Fruit fly (Drosophila melanogaster) whole organism, embryonic: ENCODE data around the gene Edg78E.
A peak's percentile ranks its signal among the peaks of the same experiment; 100 is the strongest.

Experiments
- Bteb2 ChIP-seq: fragments of 200-800 bp; sonication (Bioruptor generic); optimal IDR thresholded peaks from 2 replicates; lab custom pipeline; 2016; ENCODE audit warnings: missing biosample characterization, missing genetic modification characterization
- CG10147 ChIP-seq: fragments of 200-800 bp; sonication (Bioruptor generic); optimal IDR thresholded peaks from 2 replicates; lab custom pipeline; 2019; ENCODE audit warnings: missing biosample characterization, mild to moderate bottlenecking, missing genetic modification characterization, moderate library complexity
- CG10543 ChIP-seq: fragments of 200-800 bp; sonication (Bioruptor generic); optimal IDR thresholded peaks from 3 replicates; lab custom pipeline; 2017; ENCODE audit warnings: missing biosample characterization, mild to moderate bottlenecking, missing genetic modification characterization, moderate library complexity
- CG10654 ChIP-seq: fragments of 200-800 bp; sonication (Bioruptor generic); optimal IDR thresholded peaks from 2 replicates; lab custom pipeline; 2016; ENCODE audit warnings: missing biosample characterization, missing genetic modification characterization
- CG11398 ChIP-seq: fragments of 200-800 bp; sonication (Bioruptor generic); optimal IDR thresholded peaks from 2 replicates; lab custom pipeline; 2016; ENCODE audit warnings: missing biosample characterization, missing genetic modification characterization
- CG11560 ChIP-seq: fragments of 200-800 bp; sonication (Bioruptor generic); IDR thresholded peaks from 3 replicates; pipeline ENCODE4 v1.3.6; 2022; ENCODE audit warnings: missing biosample characterization, missing genetic modification characterization
- CG12236 ChIP-seq: fragments of 200-800 bp; sonication (Bioruptor generic); optimal IDR thresholded peaks from 2 replicates; lab custom pipeline; 2016; ENCODE audit warnings: missing biosample characterization, missing genetic modification characterization
- CG13894 ChIP-seq: fragments of 200-800 bp; sonication (Bioruptor generic); optimal IDR thresholded peaks from 3 replicates; lab custom pipeline; 2018; ENCODE audit warnings: missing biosample characterization, mild to moderate bottlenecking, missing genetic modification characterization, moderate library complexity
- CG14014 ChIP-seq: fragments of 200-800 bp; sonication (Bioruptor generic); IDR thresholded peaks from 2 replicates; pipeline ENCODE4 v1.3.6; 2022; ENCODE audit warnings: missing biosample characterization, missing genetic modification characterization
- CG15696 ChIP-seq: fragments of 200-800 bp; sonication (Bioruptor generic); optimal IDR thresholded peaks from 2 replicates; lab custom pipeline; 2019; ENCODE audit warnings: missing biosample characterization, mild to moderate bottlenecking, missing genetic modification characterization, moderate library complexity
- CG16863 ChIP-seq: fragments of 200-800 bp; sonication (Bioruptor generic); optimal IDR thresholded peaks from 3 replicates; lab custom pipeline; 2016; ENCODE audit warnings: missing biosample characterization, missing genetic modification characterization
- CG17328 ChIP-seq: fragments of 200-800 bp; sonication (Bioruptor generic); IDR thresholded peaks from 2 replicates; pipeline ENCODE4 v1.3.6; 2022; ENCODE audit warnings: missing biosample characterization, missing genetic modification characterization
- CG30020 ChIP-seq: fragments of 200-800 bp; optimal IDR thresholded peaks from 2 replicates; lab custom pipeline; 2019; ENCODE audit warnings: missing biosample characterization, mild to moderate bottlenecking, missing genetic modification characterization, moderate library complexity
- CG30431 ChIP-seq: fragments of 200-800 bp; sonication (Bioruptor generic); optimal IDR thresholded peaks from 2 replicates; lab custom pipeline; 2017; ENCODE audit warnings: missing biosample characterization, missing genetic modification characterization
- CG31224 ChIP-seq: fragments of 200-800 bp; sonication (Bioruptor generic); IDR thresholded peaks from 2 replicates; pipeline ENCODE4 v1.3.6; 2022; ENCODE audit warnings: missing biosample characterization, missing genetic modification characterization
- CG33213 ChIP-seq: fragments of 200-800 bp; sonication (Bioruptor generic); optimal IDR thresholded peaks from 3 replicates; lab custom pipeline; 2016; ENCODE audit warnings: missing biosample characterization, missing genetic modification characterization
- CG3407 ChIP-seq: fragments of 200-800 bp; sonication (Bioruptor generic); optimal IDR thresholded peaks from 2 replicates; lab custom pipeline; 2018; ENCODE audit warnings: missing biosample characterization, mild to moderate bottlenecking, missing genetic modification characterization
- CG4707 ChIP-seq: fragments of 200-800 bp; sonication (Bioruptor generic); optimal IDR thresholded peaks from 2 replicates; lab custom pipeline; 2018; ENCODE audit warnings: missing biosample characterization, mild to moderate bottlenecking, missing genetic modification characterization, moderate library complexity
- CG7271 ChIP-seq: fragments of 200-800 bp; sonication (Bioruptor generic); optimal IDR thresholded peaks from 2 replicates; lab custom pipeline; 2018; ENCODE audit warnings: missing biosample characterization, mild to moderate bottlenecking, missing genetic modification characterization, moderate library complexity
- CG7786 ChIP-seq: fragments of 200-800 bp; sonication (Bioruptor generic); optimal IDR thresholded peaks from 2 replicates; lab custom pipeline; 2016; ENCODE audit warnings: missing biosample characterization, missing genetic modification characterization
- CG7963 ChIP-seq: fragments of 200-800 bp; sonication (Bioruptor generic); IDR thresholded peaks from 3 replicates; pipeline ENCODE4 v1.3.6; 2022; ENCODE audit warnings: missing biosample characterization, missing genetic modification characterization; ENCODE audit not compliant: partially characterized antibody
- CHES-1-like ChIP-seq: fragments of 200-800 bp; sonication (Bioruptor generic); optimal IDR thresholded peaks from 2 replicates; lab custom pipeline; 2016; ENCODE audit warnings: missing biosample characterization, missing genetic modification characterization
- D19B ChIP-seq: fragments of 200-800 bp; sonication (Bioruptor generic); optimal IDR thresholded peaks from 2 replicates; lab custom pipeline; 2017; ENCODE audit warnings: missing biosample characterization, mild to moderate bottlenecking, missing genetic modification characterization
- GATAe ChIP-seq: fragments of 200-800 bp; sonication (Bioruptor generic); conservative IDR thresholded peaks from 2 replicates; pipeline ENCODE4 v1.3.6; 2022; ENCODE audit warnings: missing biosample characterization, missing genetic modification characterization
- HmgD ChIP-seq: fragments of 200-800 bp; sonication (Bioruptor generic); optimal IDR thresholded peaks from 3 replicates; lab custom pipeline; 2016; ENCODE audit warnings: missing biosample characterization, missing genetic modification characterization
- Meics ChIP-seq: fragments of 200-800 bp; sonication (Bioruptor generic); optimal IDR thresholded peaks from 2 replicates; lab custom pipeline; 2017; ENCODE audit warnings: missing biosample characterization, mild to moderate bottlenecking, missing genetic modification characterization
- Mes4 ChIP-seq: fragments of 200-800 bp; sonication (Bioruptor generic); optimal IDR thresholded peaks from 2 replicates; lab custom pipeline; 2016; ENCODE audit warnings: missing biosample characterization, missing genetic modification characterization
- Sox100B ChIP-seq: fragments of 200-800 bp; sonication (Bioruptor generic); optimal IDR thresholded peaks from 3 replicates; lab custom pipeline; 2018; ENCODE audit warnings: missing biosample characterization, mild to moderate bottlenecking, missing genetic modification characterization
- Xbp1 ChIP-seq: fragments of 200-800 bp; sonication (Bioruptor generic); optimal IDR thresholded peaks from 3 replicates; lab custom pipeline; 2016; ENCODE audit warnings: missing biosample characterization, mild to moderate bottlenecking, missing genetic modification characterization
- bbx ChIP-seq: fragments of 200-800 bp; sonication (Bioruptor generic); IDR thresholded peaks from 2 replicates; pipeline ENCODE4 v1.3.6; 2022; ENCODE audit warnings: missing biosample characterization, missing genetic modification characterization; ENCODE audit not compliant: partially characterized antibody
- bcd ChIP-seq: fragments of 200-800 bp; sonication (Bioruptor generic); optimal IDR thresholded peaks from 2 replicates; lab custom pipeline; 2017; ENCODE audit warnings: missing biosample characterization, mild to moderate bottlenecking, missing genetic modification characterization
- corto ChIP-seq: fragments of 200-800 bp; sonication (Bioruptor generic); optimal IDR thresholded peaks from 2 replicates; lab custom pipeline; 2016; ENCODE audit warnings: missing biosample characterization, mild to moderate bottlenecking, missing genetic modification characterization, moderate library complexity
- crol ChIP-seq: fragments of 200-800 bp; sonication (Bioruptor generic); IDR thresholded peaks from 2 replicates; pipeline ENCODE4 v1.3.6; 2022; ENCODE audit warnings: missing biosample characterization, missing genetic modification characterization
- dati ChIP-seq: fragments of 200-800 bp; sonication (Bioruptor generic); IDR thresholded peaks from 2 replicates; pipeline ENCODE4 v1.3.6; 2022; ENCODE audit warnings: missing biosample characterization, missing genetic modification characterization
- fd3F ChIP-seq: fragments of 200-800 bp; sonication (Bioruptor generic); optimal IDR thresholded peaks from 2 replicates; lab custom pipeline; 2018; ENCODE audit warnings: missing biosample characterization, mild to moderate bottlenecking, missing genetic modification characterization, moderate library complexity
- gem ChIP-seq: fragments of 200-800 bp; sonication (Bioruptor generic); optimal IDR thresholded peaks from 2 replicates; lab custom pipeline; 2019; ENCODE audit warnings: missing biosample characterization, mild to moderate bottlenecking, missing genetic modification characterization, moderate library complexity
- hbn ChIP-seq: fragments of 200-800 bp; sonication (Bioruptor generic); IDR thresholded peaks from 2 replicates; pipeline ENCODE4 v1.3.6; 2022; ENCODE audit warnings: missing biosample characterization, missing genetic modification characterization; ENCODE audit not compliant: partially characterized antibody
- ind ChIP-seq: fragments of 200-800 bp; sonication (Bioruptor generic); optimal IDR thresholded peaks from 3 replicates; lab custom pipeline; 2016; ENCODE audit warnings: missing biosample characterization, missing genetic modification characterization
- kni ChIP-seq: fragments of 200-800 bp; sonication (Bioruptor generic); optimal IDR thresholded peaks from 3 replicates; lab custom pipeline; 2017; ENCODE audit warnings: mild to moderate bottlenecking, missing biosample characterization, missing genetic modification reagents, missing genetic modification characterization
- lov ChIP-seq, 2 experiments: fragments of 200-800 bp in 1 of 2; fragments of >200 bp in 1 of 2; sonication (Bioruptor generic) in 1 of 2; IDR thresholded peaks in 1 of 2; optimal IDR thresholded peaks in 1 of 2; 2 replicates in 1 of 2; 3 replicates in 1 of 2; pipeline versions ENCODE4 v1.3.6 to Lab custom; 2017 to 2022; ENCODE audit warnings: missing biosample characterization in 1 of 2, missing genetic modification characterization in 1 of 2
- maf-S ChIP-seq: fragments of 200-800 bp; sonication (Bioruptor generic); optimal IDR thresholded peaks from 2 replicates; lab custom pipeline; 2016; ENCODE audit warnings: missing biosample characterization, missing genetic modification characterization
- repo ChIP-seq: fragments of 200-800 bp; sonication (Bioruptor generic); optimal IDR thresholded peaks from 2 replicates; lab custom pipeline; 2016; ENCODE audit warnings: missing biosample characterization, missing genetic modification characterization
- tna ChIP-seq: fragments of 200-800 bp; sonication (Bioruptor generic); IDR thresholded peaks from 2 replicates; pipeline ENCODE4 v1.3.6; 2022; ENCODE audit warnings: missing biosample characterization, missing genetic modification characterization; ENCODE audit not compliant: partially characterized antibody
- tup ChIP-seq: fragments of 200-800 bp; sonication (Bioruptor generic); optimal IDR thresholded peaks from 2 replicates; lab custom pipeline; 2016; ENCODE audit warnings: missing biosample characterization, mild to moderate bottlenecking, missing genetic modification characterization, moderate library complexity
- vfl ChIP-seq: fragments of 200-800 bp; sonication (Bioruptor generic); optimal IDR thresholded peaks from 2 replicates; lab custom pipeline; 2016; ENCODE audit warnings: missing biosample characterization, missing genetic modification characterization
- vnd ChIP-seq: fragments of 200-800 bp; sonication (Bioruptor generic); IDR thresholded peaks from 3 replicates; pipeline ENCODE4 v1.3.6; 2022; ENCODE audit warnings: missing biosample characterization, missing genetic modification characterization; ENCODE audit not compliant: partially characterized antibody
- wdn ChIP-seq: fragments of 200-800 bp; sonication (Bioruptor generic); IDR thresholded peaks from 2 replicates; pipeline ENCODE4 v1.3.6; 2022; ENCODE audit warnings: missing biosample characterization, missing genetic modification characterization
- z ChIP-seq: fragments of 200-800 bp; sonication (Bioruptor generic); IDR thresholded peaks from 3 replicates; pipeline ENCODE4 v1.3.6; 2022; ENCODE audit warnings: missing biosample characterization, missing genetic modification characterization
- zen2 ChIP-seq: fragments of 200-800 bp; sonication (Bioruptor generic); IDR thresholded peaks from 3 replicates; pipeline ENCODE4 v1.3.6; 2022; ENCODE audit warnings: missing biosample characterization, missing genetic modification characterization; ENCODE audit not compliant: partially characterized antibody

The Edg78E gene

DNA sequence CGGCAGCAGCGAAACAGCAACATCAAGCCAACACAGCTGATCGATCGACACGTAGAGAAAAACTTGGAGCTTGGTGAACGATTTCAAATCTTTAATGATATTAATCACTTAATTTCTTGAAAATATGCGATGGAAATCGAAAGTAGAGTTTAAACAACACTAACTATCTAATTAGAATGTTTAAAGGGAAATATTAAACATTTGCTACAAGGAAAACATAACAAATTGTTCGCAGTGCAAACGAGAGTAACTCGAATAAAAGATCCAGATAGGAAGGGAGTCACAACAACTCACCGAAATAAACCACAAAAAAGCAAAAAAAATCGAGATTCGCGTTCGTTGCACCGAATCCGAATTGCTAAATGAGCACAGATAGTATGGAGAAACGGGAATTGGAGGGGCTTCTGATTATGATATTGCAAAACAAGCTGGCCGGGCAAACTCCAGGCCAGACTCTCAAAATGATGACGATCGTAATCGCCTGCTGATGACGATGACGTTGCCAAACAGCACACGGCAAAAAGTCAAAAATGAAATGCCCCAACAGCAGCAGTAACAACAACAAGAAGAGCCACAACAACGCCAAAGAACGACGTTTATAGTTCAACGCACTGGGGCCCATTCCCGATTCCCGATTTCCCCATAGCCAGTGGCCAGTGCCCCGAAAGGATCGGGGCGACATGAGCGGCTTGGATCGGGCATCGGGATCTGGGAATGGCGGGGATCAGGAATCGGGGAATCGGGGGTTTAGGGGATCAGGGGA lies 43.7 kb downstream of the Edg78E start (continued):
- TF ChIP-seq Bteb2: no peak
- TF ChIP-seq CG16863 (GFP tag; lab: Kevin White, UChicago): no peak
- no peak for TF ChIP-seq CG13894 (tag; lab: Kevin White, UChicago)
- TF ChIP-seq Xbp1 (GFP tag; lab: Kevin White, UChicago): peak; percentile 60
- no peak for TF ChIP-seq CG12236 (GFP tag; lab: Kevin White, UChicago)
- no peak for TF ChIP-seq fd3F (GFP tag; lab: Kevin White, UChicago)
- no peak for TF ChIP-seq CG30431 (GFP tag; lab: Kevin White, UChicago)
- TF ChIP-seq Mes4 (GFP tag; lab: Kevin White, UChicago): no peak
- no peak for TF ChIP-seq tna (GFP tag; lab: Robert Waterston, UW)
- TF ChIP-seq gem (tag; lab: Kevin White, UChicago): peak; percentile 76
- TF ChIP-seq CG3407 (GFP tag; lab: Kevin White, UChicago): no peak
- TF ChIP-seq dati: no peak
- TF ChIP-seq CG33213 (GFP tag; lab: Kevin White, UChicago): no peak
- TF ChIP-seq CG4707 (GFP tag; lab: Kevin White, UChicago): no peak
- TF ChIP-seq CG10147 (GFP tag; lab: Kevin White, UChicago): no peak
- TF ChIP-seq z: no peak
- peak; percentile 27 for TF ChIP-seq bcd (GFP tag; lab: Kevin White, UChicago)
- TF ChIP-seq GATAe (GFP tag; lab: Robert Waterston, UW): no peak
- no peak for TF ChIP-seq CG7786 (GFP tag; lab: Kevin White, UChicago)
- TF ChIP-seq bbx (GFP tag; lab: Robert Waterston, UW): no peak
- TF ChIP-seq CG31224 (GFP tag; lab: Robert Waterston, UW): no peak
- no peak for TF ChIP-seq wdn
- no peak for TF ChIP-seq CG14014 (GFP tag; lab: Robert Waterston, UW)
- no peak for TF ChIP-seq repo (GFP tag; lab: Kevin White, UChicago)
- TF ChIP-seq vfl (GFP tag; lab: Kevin White, UChicago): no peak
- no peak for TF ChIP-seq hbn
- TF ChIP-seq D19B (GFP tag; lab: Kevin White, UChicago): no peak
- TF ChIP-seq HmgD (GFP tag; lab: Kevin White, UChicago): no peak
- no peak for TF ChIP-seq CG7271 (tag; lab: Kevin White, UChicago)
- peak; percentile 99 for TF ChIP-seq corto
- TF ChIP-seq maf-S (GFP tag; lab: Kevin White, UChicago): no peak
- no peak for TF ChIP-seq tup
- no peak for TF ChIP-seq CG11560 (tag; lab: Robert Waterston, UW)
- no peak for TF ChIP-seq kni
- no peak for TF ChIP-seq CG30020
- peak; percentile 29 for TF ChIP-seq ind (GFP tag; lab: Kevin White, UChicago)
- TF ChIP-seq CG7963 (GFP tag; lab: Robert Waterston, UW): no peak
- no peak for TF ChIP-seq lov (optimal IDR thresholded peaks at IDR 0.05; lab: Kevin White, UChicago)
- TF ChIP-seq lov (GFP tag; IDR thresholded peaks at IDR 0.05; lab: Robert Waterston, UW): no peak
- TF ChIP-seq CHES-1-like (GFP tag; lab: Kevin White, UChicago): no peak
- TF ChIP-seq CG17328 (GFP tag; lab: Robert Waterston, UW): no peak; the same call in 1 of the 2 replicates
- no peak for TF ChIP-seq CG11398 (GFP tag; lab: Kevin White, UChicago)
- TF ChIP-seq CG15696 (tag; lab: Kevin White, UChicago): no peak
- no peak for TF ChIP-seq crol (GFP tag; lab: Robert Waterston, UW)
- TF ChIP-seq CG10543 (GFP tag; lab: Kevin White, UChicago): no peak
- peak; percentile 11 for TF ChIP-seq Meics (GFP tag; lab: Kevin White, UChicago)
- TF ChIP-seq CG10654 (GFP tag; lab: Kevin White, UChicago): no peak
- TF ChIP-seq vnd (GFP tag; lab: Robert Waterston, UW): no peak
- TF ChIP-seq zen2 (GFP tag; lab: Robert Waterston, UW): no peak
- TF ChIP-seq Sox100B (GFP tag; lab: Kevin White, UChicago): peak; percentile 41
